Fruit fly (Drosophila melanogaster) whole organism, prepupa: ENCODE results near the gene CG3368.
A peak's percentile ranks its signal among the peaks of the same experiment; 100 is the strongest.

Experiments used
- CG10669 ChIP-seq: fragments of 200-800 bp; sonication (Bioruptor generic); optimal IDR thresholded peaks from 3 replicates; lab custom pipeline; 2018; ENCODE audit warnings: missing biosample characterization, mild to moderate bottlenecking, missing genetic modification characterization, moderate library complexity
- CG11294 ChIP-seq: fragments of 200-800 bp; sonication (Bioruptor generic); IDR thresholded peaks from 2 replicates; pipeline ENCODE4 v1.3.6; 2022; ENCODE audit warnings: missing biosample characterization, missing genetic modification characterization
- CG6854 ChIP-seq: fragments of 200-800 bp; sonication (Bioruptor generic); optimal IDR thresholded peaks from 2 replicates; lab custom pipeline; 2017; ENCODE audit warnings: missing biosample characterization, mild to moderate bottlenecking, missing genetic modification characterization
- Hr39 ChIP-seq: fragments of 200-800 bp; sonication (Bioruptor generic); optimal IDR thresholded peaks from 2 replicates; lab custom pipeline; 2016; ENCODE audit warnings: missing biosample characterization, missing genetic modification characterization
- eg ChIP-seq: fragments of 200-800 bp; sonication (Bioruptor generic); IDR thresholded peaks from 3 replicates; pipeline ENCODE4 v1.3.6; 2022; ENCODE audit warnings: missing biosample characterization, missing genetic modification characterization
- lz ChIP-seq: fragments of 200-800 bp; sonication (Bioruptor generic); optimal IDR thresholded peaks from 3 replicates; lab custom pipeline; 2016; ENCODE audit warnings: missing biosample characterization, missing genetic modification characterization

DNA sequence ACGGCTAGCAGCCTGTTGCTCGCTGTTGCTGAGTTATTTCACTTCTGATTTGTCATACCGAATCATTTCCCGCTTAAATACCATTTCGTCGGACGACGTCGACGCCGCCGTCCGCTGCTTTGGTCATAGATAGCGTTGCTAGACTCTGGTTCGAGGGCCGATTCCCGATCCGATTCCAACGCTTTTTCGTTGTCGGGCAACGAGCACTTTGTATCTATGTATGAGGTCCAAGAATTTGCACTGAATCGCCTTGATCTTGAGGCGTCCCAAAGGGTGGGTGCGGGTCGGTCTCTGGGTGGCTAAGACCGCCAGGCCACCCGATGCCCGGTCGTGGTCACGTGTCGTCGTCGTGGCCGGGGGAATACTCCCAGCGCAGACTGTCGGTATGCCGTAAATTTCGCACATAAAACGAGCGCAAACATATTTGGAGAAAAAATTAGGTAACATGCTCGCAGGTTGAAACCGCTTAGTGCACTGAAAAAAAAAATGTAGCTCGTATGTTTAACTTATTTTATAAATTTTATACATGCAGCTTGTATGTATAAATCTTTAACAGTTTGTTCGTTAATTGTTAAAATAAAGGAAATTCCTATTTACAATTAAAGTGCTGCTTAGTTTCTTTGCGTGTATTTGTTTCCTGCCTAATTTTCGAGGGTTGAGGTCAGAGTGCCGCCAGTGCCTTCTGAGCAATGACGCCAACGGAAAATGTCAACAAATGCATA is 8.7 kb downstream of the CG3368 start, which contains the start of gene CG3348:
- TF ChIP-seq lz = peak; percentile 34
- TF ChIP-seq Hr39 (GFP tag; lab: Kevin White, UChicago) = peak; percentile 58
- no peak for TF ChIP-seq CG11294
- TF ChIP-seq CG6854 (GFP tag; lab: Kevin White, UChicago) = no peak
- TF ChIP-seq CG10669 = peak; percentile 10
- TF ChIP-seq eg (GFP tag; lab: Robert Waterston, UW) = peak; percentile 48; the same call in 1 of the 3 replicates
